Fruit fly (Drosophila melanogaster): ENCODE data around the gene Osi3.

DNA sequence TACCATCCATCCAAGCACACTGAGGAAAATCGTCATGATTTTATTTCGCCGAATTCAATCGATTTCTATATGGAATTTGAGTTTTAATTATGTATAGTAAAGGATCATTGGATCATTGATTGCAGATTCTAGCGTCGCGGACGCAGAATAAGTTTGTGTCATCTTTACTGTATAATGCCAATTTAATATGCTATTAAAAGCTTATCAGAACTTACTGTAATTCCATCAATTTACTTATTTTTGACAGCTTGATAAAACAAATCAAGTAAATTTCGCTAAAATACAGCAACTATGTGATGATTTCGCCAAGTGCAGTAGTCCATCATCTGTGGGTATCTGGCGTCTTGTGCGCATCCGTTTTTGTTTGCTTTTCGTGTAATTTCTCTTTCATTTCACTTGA, 17.5 kb downstream of the Osi3 start:
- TF ChIP-seq CG8478 (optimal IDR thresholded peaks at IDR 0.05), result no peak
- no peak for TF ChIP-seq CTCF (optimal IDR thresholded peaks at IDR 0.05)
